Worm (Caenorhabditis elegans) whole organism, midembryonic: ENCODE results near the gene R12C12.6.

Experiments
- T22C8.4 ChIP-seq: fragments of 200-800 bp; sonication (Bioruptor generic); IDR thresholded peaks from 2 replicates; pipeline ENCODE4 v1.3.6; 2022; ENCODE audit warnings: missing genetic modification characterization, missing compliant biosample characterization
- cog-1 ChIP-seq: sonication (generic microtip); optimal IDR thresholded peaks from 2 replicates; lab custom pipeline; 2016; ENCODE audit warnings: missing genetic modification characterization, missing compliant biosample characterization
- flt-1 ChIP-seq: fragments of 200-800 bp; sonication (Bioruptor generic); IDR thresholded peaks from 2 replicates; pipeline ENCODE4 v1.3.6; 2022; ENCODE audit warnings: missing genetic modification characterization, missing compliant biosample characterization
- klf-2 ChIP-seq: fragments of 200-800 bp; sonication (Bioruptor generic); conservative IDR thresholded peaks from 2 replicates; pipeline ENCODE4 v1.3.6; 2022; ENCODE audit warnings: missing genetic modification reagents, missing genetic modification characterization, missing compliant biosample characterization
- tab-1 ChIP-seq: fragments of 200-800 bp; sonication (Bioruptor generic); IDR thresholded peaks from 2 replicates; pipeline ENCODE4 v1.3.6; 2022; ENCODE audit warnings: missing genetic modification characterization, missing compliant biosample characterization
- ztf-23 ChIP-seq: fragments of 200-800 bp; sonication (Bioruptor generic); IDR thresholded peaks from 2 replicates; pipeline ENCODE4 v1.3.6; 2022; ENCODE audit warnings: missing genetic modification reagents, missing genetic modification characterization, missing compliant biosample characterization
- ztf-29 ChIP-seq: fragments of 200-800 bp; sonication (Bioruptor generic); IDR thresholded peaks from 2 replicates; pipeline ENCODE4 v1.3.6; 2022; ENCODE audit warnings: missing genetic modification reagents, missing genetic modification characterization, missing compliant biosample characterization

ce11 chrII:6045048-6045447, 2.6 kb downstream of the R12C12.6 start, which contains the start of gene R12C12.5:
- no peak for TF ChIP-seq T22C8.4 (GFP tag; lab: Robert Waterston, UW)
- no peak for TF ChIP-seq ztf-23
- no peak for TF ChIP-seq tab-1
- no peak for TF ChIP-seq flt-1 (GFP tag; lab: Robert Waterston, UW)
- TF ChIP-seq klf-2 (GFP tag; lab: Robert Waterston, UW) = no peak
- no peak for TF ChIP-seq ztf-29
- TF ChIP-seq cog-1 (tag; lab: Kevin White, UChicago) = no peak
